Worm (Caenorhabditis elegans) whole organism, dauer: ENCODE data around the gene C09G9.5.

Experiments
- unc-62 ChIP-seq: sonication (generic microtip); optimal IDR thresholded peaks from 2 replicates; lab custom pipeline; 2017; ENCODE audit warnings: missing biosample characterization, missing genetic modification reagents, missing genetic modification characterization

C09G9.5 gene

DNA sequence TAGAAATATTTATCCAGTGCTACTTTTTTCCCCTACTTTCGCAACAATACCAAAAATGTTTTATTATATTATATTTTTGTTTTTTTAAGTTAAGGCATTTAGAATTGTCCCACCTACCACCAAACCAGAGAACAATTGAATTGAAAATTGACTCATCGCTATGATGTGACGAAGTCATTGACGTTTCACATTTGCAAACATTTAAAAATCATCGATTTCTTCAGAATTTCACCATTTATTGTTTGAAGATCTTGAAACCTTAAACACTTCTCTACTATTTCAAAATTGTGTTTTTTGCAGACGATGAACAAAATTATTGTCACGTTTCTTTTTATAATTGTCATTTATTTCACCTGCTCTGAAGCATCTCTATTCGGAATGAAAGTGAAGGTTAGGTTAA is 5.1 kb upstream of the C09G9.5 start, which contains the start of gene C09G9.8:
Gene C09G9.8 (plus strand): TSS at position 301 of the 400 bp plus-strand sequence.
- no peak for TF ChIP-seq unc-62 (GFP tag; lab: Kevin White, UChicago)

DNA sequence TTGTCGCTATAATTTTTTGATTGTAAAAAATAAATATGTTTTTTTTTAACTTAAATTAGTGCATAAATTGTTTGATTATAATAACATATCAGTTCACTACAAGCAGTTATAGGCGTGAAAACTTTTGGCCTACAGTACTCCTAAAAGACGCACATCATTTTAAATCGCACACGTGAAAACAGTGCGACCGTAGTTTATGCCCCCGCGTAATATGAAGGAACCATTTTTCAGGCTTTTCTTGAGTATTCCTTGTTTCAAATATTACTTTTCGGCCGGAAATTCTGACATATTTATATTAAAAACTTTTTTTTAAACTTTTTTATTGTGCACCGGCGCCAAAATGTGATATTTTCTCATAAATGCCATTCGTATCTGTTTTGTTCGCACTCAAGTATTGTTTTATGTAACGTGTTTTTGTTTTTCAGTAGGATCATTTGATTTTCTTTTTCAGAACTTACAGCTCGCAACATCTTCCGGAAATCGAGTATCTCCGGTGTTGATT is 2.2 kb downstream of the C09G9.5 start, which contains the start of gene oma-1:
Gene oma-1 (plus strand): TSS at position 452 of the 502 bp plus-strand sequence.
- TF ChIP-seq unc-62 (GFP tag; lab: Kevin White, UChicago) = no peak

DNA sequence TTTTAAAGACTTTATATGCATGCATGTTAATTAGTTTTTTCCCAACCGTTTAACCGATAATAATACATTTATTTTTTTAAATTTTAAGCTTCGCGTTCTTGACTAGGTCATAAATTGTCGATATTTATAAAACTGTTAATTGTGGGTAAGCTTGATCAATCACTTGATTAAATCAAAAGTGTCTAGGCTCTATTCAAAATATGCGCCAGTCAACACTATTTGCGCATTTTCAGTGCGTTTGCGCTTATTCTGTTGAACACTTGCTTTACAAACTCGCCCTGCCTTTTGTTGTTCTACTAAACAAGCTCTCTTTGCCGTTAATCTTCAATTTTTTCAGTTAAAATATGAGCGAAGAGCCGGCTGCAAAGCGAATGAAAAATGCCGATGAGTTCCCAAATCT is 4.8 kb downstream of the C09G9.5 start, which contains the start of gene spr-2:
Gene spr-2 (plus strand): TSS at position 332 of the 400 bp plus-strand sequence.
- TF ChIP-seq unc-62 (GFP tag; lab: Kevin White, UChicago) = no peak

DNA sequence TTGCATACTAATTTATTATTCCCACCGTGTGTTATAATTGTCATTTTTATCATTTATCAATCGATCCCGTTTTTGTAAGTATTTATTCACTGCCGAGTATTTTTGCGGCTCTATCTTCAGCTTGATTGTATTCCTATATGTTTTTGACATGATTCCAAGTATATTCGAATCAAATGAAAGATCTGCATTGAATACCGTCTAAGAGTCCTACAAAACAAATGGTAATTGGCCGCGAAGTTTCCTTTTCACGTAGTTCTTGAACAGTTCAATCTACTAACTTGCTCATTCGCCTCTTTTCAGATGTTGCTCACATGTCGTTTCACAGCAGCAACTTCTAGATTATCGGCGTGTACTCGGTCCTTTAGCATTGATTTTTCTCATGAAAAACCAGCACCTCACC is 6.2 kb downstream of the C09G9.5 start, which contains the start of gene C27B7.2:
Gene C27B7.2 (plus strand): TSS at position 301 of the 400 bp plus-strand sequence.
- TF ChIP-seq unc-62 (GFP tag; lab: Kevin White, UChicago) = no peak

DNA sequence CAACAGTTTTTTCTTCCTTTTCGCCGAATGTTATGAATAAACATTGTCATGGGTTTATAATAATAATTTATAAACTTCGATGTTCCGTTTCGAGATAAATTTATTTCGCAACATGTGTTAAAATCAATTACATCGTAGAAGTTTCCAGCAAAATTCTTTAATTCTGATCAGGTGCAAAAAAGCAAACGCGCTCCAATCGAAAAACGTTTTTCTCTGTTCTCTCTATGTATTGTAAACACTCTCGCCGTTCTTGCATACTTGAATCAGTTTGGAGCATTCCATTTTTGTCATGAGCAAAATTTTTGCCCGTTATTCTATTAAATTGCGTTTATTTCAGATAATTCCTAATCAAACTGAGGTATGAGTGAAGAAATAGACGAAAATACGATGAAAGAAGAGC is 7.4 kb downstream of the C09G9.5 start, which contains the start of gene rad-54.L2:
Gene rad-54.L2 (plus strand): TSS at position 332 of the 400 bp plus-strand sequence.
- TF ChIP-seq unc-62 (GFP tag; lab: Kevin White, UChicago) = no peak

DNA sequence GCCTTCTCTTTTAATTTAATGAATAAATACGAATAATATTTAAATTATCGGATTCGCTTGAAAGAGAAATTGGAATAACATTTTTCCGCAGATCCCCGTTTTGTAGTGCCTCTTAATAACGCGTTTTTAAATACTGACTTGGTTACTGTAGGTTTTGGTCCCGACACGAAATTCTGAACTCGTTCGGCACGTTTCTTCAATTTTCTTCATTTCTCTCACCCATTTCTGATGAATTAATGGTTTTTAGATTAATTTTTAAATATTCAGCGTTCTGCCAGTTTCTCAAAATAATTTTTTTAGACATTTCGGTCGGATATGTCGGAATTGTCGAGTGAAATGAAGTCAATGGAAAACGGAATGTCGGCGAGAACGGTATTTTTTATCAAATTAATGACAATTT is 15.0 kb downstream of the C09G9.5 start, which contains the start of gene C27B7.5:
Gene C27B7.5 (plus strand): TSS at position 301 of the 400 bp plus-strand sequence.
- TF ChIP-seq unc-62 (GFP tag; lab: Kevin White, UChicago) = no peak

DNA sequence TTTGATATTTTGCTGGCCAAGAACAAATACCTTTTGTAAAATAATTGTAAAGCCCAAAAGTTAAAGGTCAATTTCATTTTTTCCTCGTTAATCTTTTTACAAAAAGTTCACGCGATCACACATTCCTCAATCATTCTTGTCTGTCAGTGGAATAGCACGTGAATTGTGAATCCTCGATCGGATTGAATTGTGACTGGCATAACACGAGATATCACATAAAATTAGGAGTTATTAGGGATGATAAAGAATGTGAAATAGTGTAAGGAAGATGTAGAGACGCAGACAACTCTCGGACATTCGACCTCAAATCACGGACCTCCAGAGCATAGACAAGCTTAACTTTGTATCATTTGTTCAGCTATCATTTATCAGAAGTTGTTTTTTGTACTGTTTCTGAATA is 19.8 kb downstream of the C09G9.5 start, which contains the start of gene C27B7.6:
Gene C27B7.6 (minus strand): TSS at position 182 of the 400 bp plus-strand sequence.
- no peak for TF ChIP-seq unc-62 (GFP tag; lab: Kevin White, UChicago)

DNA sequence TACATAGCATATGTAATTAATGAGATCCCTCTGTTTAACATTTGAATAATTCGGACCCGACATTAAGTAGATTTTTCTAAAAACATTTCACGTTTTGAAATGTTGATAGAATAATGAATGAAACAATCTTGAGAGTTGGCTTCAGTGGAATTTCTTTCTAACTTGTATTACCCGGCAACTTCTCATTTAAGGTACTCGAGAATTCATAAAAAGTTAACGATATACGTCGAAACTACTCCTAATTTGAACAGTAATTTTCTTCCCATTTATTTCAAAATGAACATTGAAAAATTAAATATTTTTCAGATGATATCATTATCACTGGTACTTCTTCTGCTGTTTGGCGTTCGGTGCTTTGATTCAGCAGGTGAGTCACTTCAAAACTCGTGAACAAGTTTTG is 20.4 kb downstream of the C09G9.5 start, which contains the start of gene C27B7.7:
Gene C27B7.7 (plus strand): TSS at position 301 of the 400 bp plus-strand sequence.
- TF ChIP-seq unc-62 (GFP tag; lab: Kevin White, UChicago) = no peak

DNA sequence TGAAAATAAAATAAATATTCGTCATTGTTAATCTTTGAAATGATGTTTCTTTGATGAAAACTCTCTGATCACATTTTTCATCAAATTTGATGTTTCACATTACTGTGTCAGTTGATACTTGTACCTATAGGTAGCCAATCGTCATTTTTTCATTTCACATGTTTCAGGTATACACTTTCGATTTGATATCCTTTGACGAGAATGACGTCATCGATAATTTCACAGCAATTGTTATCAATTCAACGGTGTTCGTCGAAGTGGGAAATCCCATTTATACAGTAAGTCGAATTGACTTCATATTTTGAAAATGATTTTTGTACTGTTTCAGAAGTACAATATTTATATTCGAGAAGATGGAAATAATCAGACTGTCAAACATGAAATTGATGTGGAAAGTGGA is 27.9 kb downstream of the C09G9.5 start:
- TF ChIP-seq unc-62 (GFP tag; lab: Kevin White, UChicago) = no peak

DNA sequence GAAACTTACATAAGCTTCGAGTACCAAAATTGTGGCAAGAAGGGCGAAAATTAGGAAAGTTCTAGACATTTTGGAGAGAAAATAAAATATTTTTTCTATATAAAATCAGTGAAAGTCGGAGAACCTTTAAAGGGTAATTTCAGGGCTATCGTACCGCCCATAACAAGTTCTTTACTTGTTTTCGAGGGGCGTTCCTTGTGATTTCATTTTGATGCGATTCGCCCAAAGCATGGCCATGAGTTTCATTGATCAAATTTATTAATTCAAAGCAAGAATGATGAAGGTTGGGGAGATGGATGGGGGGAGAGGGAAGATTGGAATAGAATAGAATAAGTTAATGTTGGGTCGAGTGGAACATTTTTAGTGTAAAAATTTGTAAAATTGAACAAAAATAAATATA is 29.7 kb downstream of the C09G9.5 start, which contains the start of gene C27B7.9:
Gene C27B7.9 (minus strand): TSS at position 101 of the 400 bp plus-strand sequence.
- no peak for TF ChIP-seq unc-62 (GFP tag; lab: Kevin White, UChicago)

DNA sequence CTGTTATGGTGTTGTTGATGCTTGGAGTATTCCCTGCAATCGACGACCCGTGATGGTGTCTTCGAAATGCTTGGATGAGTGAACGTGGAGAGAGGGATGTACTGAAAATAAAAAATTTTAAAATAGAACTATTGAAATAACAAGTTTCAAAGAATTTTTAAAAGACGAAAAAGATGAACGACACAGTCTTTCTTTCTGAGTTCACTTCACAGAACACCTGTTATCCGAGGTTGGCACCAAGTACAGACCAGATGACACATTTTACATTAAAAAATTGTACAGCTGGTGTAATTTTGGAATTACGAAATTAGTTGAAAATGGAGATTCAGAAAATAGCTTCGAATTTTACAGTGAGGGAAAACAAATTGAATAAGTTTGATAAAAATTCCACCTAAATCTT is 32.5 kb downstream of the C09G9.5 start, which contains the start of gene rap-1:
Gene rap-1 (minus strand): TSS at position 101 of the 400 bp plus-strand sequence.
- no peak for TF ChIP-seq unc-62 (GFP tag; lab: Kevin White, UChicago)

DNA sequence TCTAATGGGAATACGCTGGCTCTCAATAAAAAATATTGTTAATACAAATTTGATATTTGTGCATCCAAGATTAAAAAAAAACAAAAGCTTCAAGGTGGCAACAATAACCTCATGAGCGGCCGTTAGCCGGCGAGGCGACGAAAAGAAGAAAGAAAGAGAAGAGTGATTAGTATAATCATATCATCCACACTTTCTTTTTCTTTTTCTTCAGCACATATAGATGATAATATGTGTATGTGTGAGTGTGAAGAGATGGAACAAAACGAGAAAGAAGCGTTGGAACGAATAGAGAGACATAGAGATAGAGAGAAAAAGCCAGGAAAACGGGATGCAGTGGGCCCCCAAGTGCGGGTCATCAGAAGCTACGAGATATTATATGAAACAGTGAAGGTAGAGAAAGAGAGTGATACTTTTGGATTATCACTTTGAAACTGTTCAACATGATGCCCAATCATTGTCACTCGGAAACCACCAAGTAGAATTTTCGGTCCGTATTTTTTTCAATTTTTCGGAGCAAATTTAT is 34.0 kb downstream of the C09G9.5 start:
- TF ChIP-seq unc-62 (GFP tag; lab: Kevin White, UChicago) = no peak

DNA sequence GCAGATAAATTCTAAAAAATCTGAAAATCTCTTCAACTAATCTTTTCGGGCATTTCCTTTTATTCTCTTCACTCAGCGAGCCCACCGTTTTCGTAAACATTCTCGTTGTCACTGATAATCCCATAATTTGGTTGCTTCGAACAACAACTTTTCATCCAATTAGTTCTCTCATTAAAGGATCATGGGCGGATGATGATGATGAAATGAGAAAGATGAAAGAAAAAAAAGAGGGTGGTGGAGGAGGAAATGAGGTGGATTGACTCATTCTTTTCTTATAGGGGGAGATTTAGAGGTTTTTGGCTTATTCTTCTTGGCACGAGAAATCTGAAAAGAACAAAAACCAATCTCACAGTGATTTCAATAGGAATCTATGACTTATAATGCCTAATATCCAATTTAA is 34.8 kb downstream of the C09G9.5 start:
- TF ChIP-seq unc-62 (GFP tag; lab: Kevin White, UChicago) = no peak

DNA sequence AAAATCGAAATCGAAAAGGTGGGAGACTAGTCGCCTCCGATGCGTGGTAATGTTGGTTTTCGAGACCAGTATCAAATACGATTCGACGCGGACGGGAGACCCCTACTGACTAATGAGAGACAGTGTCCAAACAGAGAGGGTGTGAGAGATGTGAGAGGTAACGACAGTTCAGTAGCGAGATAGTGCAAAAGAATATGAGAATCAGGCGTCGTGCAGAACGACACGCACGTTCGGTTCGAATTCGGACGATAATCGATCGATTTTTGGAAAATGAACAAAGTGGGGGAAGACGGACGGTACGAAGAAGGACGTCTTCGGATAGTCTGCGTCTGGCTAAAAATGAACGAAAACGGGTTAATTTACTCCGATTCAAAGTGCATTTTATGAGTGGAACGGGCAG is 35.6 kb downstream of the C09G9.5 start, which contains the start of gene D1046.16:
Gene D1046.16 (plus strand): TSS at position 195 of the 400 bp plus-strand sequence.
- no peak for TF ChIP-seq unc-62 (GFP tag; lab: Kevin White, UChicago)

DNA sequence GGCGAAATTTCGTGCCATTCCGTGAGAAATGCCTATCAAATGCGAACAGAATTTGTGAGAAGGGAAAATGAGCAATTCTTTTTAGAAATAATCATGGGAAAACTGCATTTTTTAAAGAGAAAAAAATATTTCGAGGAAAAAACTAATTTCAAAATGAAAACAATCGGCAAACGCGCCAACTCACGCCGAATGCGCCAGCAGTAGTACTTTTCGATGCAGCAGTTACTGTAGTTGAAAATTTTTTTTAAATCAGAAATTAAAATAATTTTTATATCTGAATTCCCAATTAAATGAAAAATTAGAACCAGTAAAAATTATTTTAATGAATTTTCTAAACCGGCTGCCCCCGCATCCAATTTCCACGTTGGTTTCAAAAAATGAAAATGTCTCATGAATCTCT is 37.1 kb downstream of the C09G9.5 start:
- no peak for TF ChIP-seq unc-62 (GFP tag; lab: Kevin White, UChicago)

DNA sequence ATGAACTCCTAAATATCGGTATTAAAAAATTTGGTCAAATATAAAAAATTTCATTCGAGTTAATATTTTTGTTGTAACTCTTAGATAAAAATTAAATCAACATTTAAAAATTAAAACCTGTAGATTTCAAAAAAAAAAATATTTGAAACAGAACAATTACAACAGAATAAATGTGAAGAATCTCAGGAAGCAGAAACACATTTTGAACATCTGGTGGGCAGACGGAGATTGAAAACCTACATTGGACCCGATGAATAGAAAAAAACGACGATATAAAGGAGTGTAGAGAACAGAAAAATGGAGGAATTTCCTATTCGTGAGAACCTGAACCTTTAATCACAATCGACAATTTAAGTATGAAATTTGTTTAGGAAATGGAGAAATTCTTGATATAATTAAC is 37.8 kb downstream of the C09G9.5 start:
- no peak for TF ChIP-seq unc-62 (GFP tag; lab: Kevin White, UChicago)
